Fruit fly (Drosophila melanogaster) whole organism, embryonic: Measurements from ENCODE around the gene CG44838.

Experiments used
- BEAF-32 ChIP-seq: fragments of 200-800 bp; sonication (Bioruptor generic); optimal IDR thresholded peaks from 3 replicates; lab custom pipeline; 2017; ENCODE audit warnings: missing biosample characterization, missing genetic modification characterization, mild to moderate bottlenecking, moderate library complexity, missing genetic modification reagents
- Bgb ChIP-seq: fragments of 200-800 bp; sonication (Bioruptor generic); IDR thresholded peaks from 2 replicates; pipeline ENCODE4 v1.3.6; 2022; ENCODE audit warnings: missing biosample characterization, missing genetic modification characterization; ENCODE audit not compliant: partially characterized antibody
- CG10147 ChIP-seq: fragments of 200-800 bp; sonication (Bioruptor generic); optimal IDR thresholded peaks from 2 replicates; lab custom pipeline; 2019; ENCODE audit warnings: missing biosample characterization, mild to moderate bottlenecking, missing genetic modification characterization, moderate library complexity
- CG10209 ChIP-seq: fragments of 200-800 bp; sonication (Bioruptor generic); optimal IDR thresholded peaks from 3 replicates; lab custom pipeline; 2017; ENCODE audit warnings: missing biosample characterization, mild to moderate bottlenecking, missing genetic modification characterization, missing genetic modification reagents
- CG10543 ChIP-seq: fragments of 200-800 bp; sonication (Bioruptor generic); optimal IDR thresholded peaks from 3 replicates; lab custom pipeline; 2017; ENCODE audit warnings: missing biosample characterization, mild to moderate bottlenecking, missing genetic modification characterization, moderate library complexity
- CG12769 ChIP-seq: fragments of 200-800 bp; sonication (Bioruptor generic); optimal IDR thresholded peaks from 2 replicates; lab custom pipeline; 2019; ENCODE audit warnings: missing biosample characterization, mild to moderate bottlenecking, missing genetic modification characterization, moderate library complexity
- CG13296 ChIP-seq: fragments of 200-800 bp; sonication (Bioruptor generic); optimal IDR thresholded peaks from 3 replicates; lab custom pipeline; 2018; ENCODE audit warnings: missing biosample characterization, mild to moderate bottlenecking, missing genetic modification characterization
- CG14014 ChIP-seq: fragments of 200-800 bp; sonication (Bioruptor generic); IDR thresholded peaks from 2 replicates; pipeline ENCODE4 v1.3.6; 2022; ENCODE audit warnings: missing biosample characterization, missing genetic modification characterization
- CG17328 ChIP-seq: fragments of 200-800 bp; sonication (Bioruptor generic); IDR thresholded peaks from 2 replicates; pipeline ENCODE4 v1.3.6; 2022; ENCODE audit warnings: missing biosample characterization, missing genetic modification characterization
- CG34376 ChIP-seq: fragments of 200-800 bp; sonication (Bioruptor generic); optimal IDR thresholded peaks from 2 replicates; lab custom pipeline; 2018; ENCODE audit warnings: missing biosample characterization, mild to moderate bottlenecking, missing genetic modification characterization
- CG4820 ChIP-seq: fragments of 200-800 bp; sonication (Bioruptor generic); optimal IDR thresholded peaks from 3 replicates; lab custom pipeline; 2016; ENCODE audit warnings: missing biosample characterization, missing genetic modification characterization
- CG6689 ChIP-seq: fragments of 200-800 bp; sonication (Bioruptor generic); IDR thresholded peaks from 2 replicates; pipeline ENCODE4 v1.3.6; 2022; ENCODE audit warnings: missing biosample characterization, missing genetic modification characterization
- CG8290 ChIP-seq, 3 experiments: fragments of 200-800 bp; sonication (Bioruptor generic); optimal IDR thresholded peaks; 2 replicates each; lab custom pipeline; 2016 to 2019; ENCODE audit warnings: missing biosample characterization in 3 of 3, missing genetic modification characterization in 3 of 3, mild to moderate bottlenecking in 2 of 3, moderate library complexity in 1 of 3
- CG9437 ChIP-seq: fragments of 200-800 bp; sonication (Bioruptor generic); optimal IDR thresholded peaks from 2 replicates; lab custom pipeline; 2018; ENCODE audit warnings: missing biosample characterization, mild to moderate bottlenecking, missing genetic modification characterization
- Dbx ChIP-seq: fragments of 200-800 bp; sonication (Bioruptor generic); IDR thresholded peaks from 3 replicates; pipeline ENCODE4 v1.3.6; 2022; ENCODE audit warnings: missing biosample characterization, missing genetic modification characterization
- Dip3 ChIP-seq: fragments of 200-800 bp; sonication (Bioruptor generic); optimal IDR thresholded peaks from 3 replicates; lab custom pipeline; 2016; ENCODE audit warnings: missing biosample characterization, missing genetic modification characterization
- Ets65A ChIP-seq: fragments of 200-800 bp; sonication (Bioruptor generic); peaks from one replicate; lab custom pipeline; 2016; ENCODE audit warnings: missing biosample characterization, missing genetic modification characterization
- Hr51 ChIP-seq, 2 experiments: fragments of 200-800 bp; sonication (Bioruptor generic); optimal IDR thresholded peaks; 2 replicates in 1 of 2; 3 replicates in 1 of 2; lab custom pipeline; 2016 to 2018; ENCODE audit warnings: missing biosample characterization in 2 of 2, missing genetic modification characterization in 2 of 2, mild to moderate bottlenecking in 1 of 2, moderate library complexity in 1 of 2
- MESR4 ChIP-seq: fragments of 200-800 bp; sonication (Bioruptor generic); optimal IDR thresholded peaks from 2 replicates; lab custom pipeline; 2018; ENCODE audit warnings: missing biosample characterization, mild to moderate bottlenecking, missing genetic modification characterization, moderate library complexity
- Max ChIP-seq: fragments of 200-800 bp; sonication (Bioruptor generic); optimal IDR thresholded peaks from 2 replicates; lab custom pipeline; 2016; ENCODE audit warnings: missing biosample characterization, mild to moderate bottlenecking, missing genetic modification characterization
- Med ChIP-seq: fragments of 200-800 bp; sonication (Bioruptor generic); peaks from one replicate; lab custom pipeline; 2016; ENCODE audit warnings: missing biosample characterization, missing genetic modification characterization, mild to moderate bottlenecking, inconsistent platforms, moderate library complexity
- Meics ChIP-seq: fragments of 200-800 bp; sonication (Bioruptor generic); optimal IDR thresholded peaks from 2 replicates; lab custom pipeline; 2017; ENCODE audit warnings: missing biosample characterization, mild to moderate bottlenecking, missing genetic modification characterization
- NFAT ChIP-seq: fragments of 200-800 bp; sonication (Bioruptor generic); IDR thresholded peaks from 2 replicates; pipeline ENCODE4 v1.3.6; 2022; ENCODE audit warnings: missing biosample characterization, missing genetic modification characterization
- Oli ChIP-seq: fragments of 200-800 bp; sonication (Bioruptor generic); optimal IDR thresholded peaks from 2 replicates; lab custom pipeline; 2018; ENCODE audit warnings: missing biosample characterization, mild to moderate bottlenecking, missing genetic modification characterization, moderate library complexity
- Pdp1 ChIP-seq, 2 experiments: fragments of 200-800 bp; sonication (Bioruptor generic); optimal IDR thresholded peaks; 3 replicates each; lab custom pipeline; 2016; ENCODE audit warnings: missing biosample characterization in 2 of 2, missing genetic modification characterization in 2 of 2, mild to moderate bottlenecking in 1 of 2, moderate library complexity in 1 of 2
- Rfx ChIP-seq: fragments of 200-800 bp; sonication (Bioruptor generic); IDR thresholded peaks from 2 replicates; pipeline ENCODE4 v1.3.6; 2022; ENCODE audit warnings: missing biosample characterization, missing genetic modification characterization
- Sin3A ChIP-seq: fragments of >200 bp; optimal IDR thresholded peaks from 2 replicates; lab custom pipeline; 2018
- Sry-δ ChIP-seq: fragments of 200-800 bp; sonication (Bioruptor generic); optimal IDR thresholded peaks from 2 replicates; lab custom pipeline; 2016; ENCODE audit warnings: missing biosample characterization, missing genetic modification characterization
- abd-A ChIP-seq: fragments of 200-800 bp; sonication (Bioruptor generic); optimal IDR thresholded peaks from 3 replicates; lab custom pipeline; 2019; ENCODE audit warnings: missing biosample characterization, mild to moderate bottlenecking, missing genetic modification characterization, moderate library complexity
- bigmax ChIP-seq: fragments of 200-800 bp; sonication (Bioruptor generic); optimal IDR thresholded peaks from 2 replicates; lab custom pipeline; 2018; ENCODE audit warnings: missing biosample characterization, mild to moderate bottlenecking, missing genetic modification characterization
- crp ChIP-seq, 2 experiments: fragments of 200-800 bp; sonication (Bioruptor generic); optimal IDR thresholded peaks; 2 replicates in 1 of 2; 3 replicates in 1 of 2; lab custom pipeline; 2017; ENCODE audit warnings: missing biosample characterization in 2 of 2, missing genetic modification characterization in 2 of 2, mild to moderate bottlenecking in 1 of 2, moderate library complexity in 1 of 2
- danr ChIP-seq: fragments of 200-800 bp; sonication (Bioruptor generic); IDR thresholded peaks from 2 replicates; pipeline ENCODE4 v1.3.6; 2022; ENCODE audit warnings: missing biosample characterization, missing genetic modification characterization
- dmrt99B ChIP-seq: fragments of 200-800 bp; sonication (Bioruptor generic); optimal IDR thresholded peaks from 2 replicates; lab custom pipeline; 2018; ENCODE audit warnings: missing biosample characterization, mild to moderate bottlenecking, missing genetic modification characterization, moderate library complexity
- ewg ChIP-seq: fragments of 200-800 bp; sonication (Bioruptor generic); optimal IDR thresholded peaks from 3 replicates; lab custom pipeline; 2017; ENCODE audit warnings: mild to moderate bottlenecking, missing biosample characterization, missing genetic modification reagents, missing genetic modification characterization
- grn ChIP-seq: fragments of 200-800 bp; sonication (Bioruptor generic); optimal IDR thresholded peaks from 3 replicates; lab custom pipeline; 2017; ENCODE audit warnings: missing biosample characterization, missing genetic modification characterization
- hb ChIP-seq: fragments of 200-800 bp; sonication (Bioruptor generic); IDR thresholded peaks from 3 replicates; pipeline ENCODE4 v1.3.6; 2022; ENCODE audit warnings: missing biosample characterization, missing genetic modification characterization; ENCODE audit not compliant: partially characterized antibody
- hbn ChIP-seq: fragments of 200-800 bp; sonication (Bioruptor generic); IDR thresholded peaks from 2 replicates; pipeline ENCODE4 v1.3.6; 2022; ENCODE audit warnings: missing biosample characterization, missing genetic modification characterization; ENCODE audit not compliant: partially characterized antibody
- mirr ChIP-seq: fragments of 200-800 bp; sonication (Bioruptor generic); optimal IDR thresholded peaks from 3 replicates; lab custom pipeline; 2018; ENCODE audit warnings: missing biosample characterization, mild to moderate bottlenecking, missing genetic modification characterization
- nau ChIP-seq: fragments of 200-800 bp; sonication (Bioruptor generic); optimal IDR thresholded peaks from 3 replicates; lab custom pipeline; 2017; ENCODE audit warnings: missing biosample characterization, mild to moderate bottlenecking, missing genetic modification characterization, missing genetic modification reagents
- prd ChIP-seq, 3 experiments: fragments of >200 bp in 2 of 3; fragments of 200-800 bp in 1 of 3; sonication (Bioruptor generic) in 1 of 3; optimal IDR thresholded peaks in 2 of 3; IDR thresholded peaks in 1 of 3; 2 replicates in 2 of 3; 3 replicates in 1 of 3; pipeline versions ENCODE4 v1.3.6 to Lab custom; 2017 to 2022; ENCODE audit warnings: missing biosample characterization in 1 of 3, missing genetic modification characterization in 1 of 3
- pzg ChIP-seq: fragments of 200-800 bp; sonication (Bioruptor generic); optimal IDR thresholded peaks from 3 replicates; lab custom pipeline; 2018; ENCODE audit warnings: missing biosample characterization, mild to moderate bottlenecking, missing genetic modification characterization, moderate library complexity
- sob ChIP-seq: fragments of 200-800 bp; sonication (Bioruptor generic); IDR thresholded peaks from 2 replicates; pipeline ENCODE4 v1.3.6; 2022; ENCODE audit warnings: missing biosample characterization, missing genetic modification characterization
- sug ChIP-seq: fragments of 200-800 bp; optimal IDR thresholded peaks from 2 replicates; lab custom pipeline; 2019; ENCODE audit warnings: missing biosample characterization, mild to moderate bottlenecking, missing genetic modification characterization, moderate library complexity
- zf30C ChIP-seq: fragments of 200-800 bp; sonication (Bioruptor generic); optimal IDR thresholded peaks from 3 replicates; lab custom pipeline; 2018; ENCODE audit warnings: missing biosample characterization, mild to moderate bottlenecking, missing genetic modification characterization

Gene CG44838

DNA sequence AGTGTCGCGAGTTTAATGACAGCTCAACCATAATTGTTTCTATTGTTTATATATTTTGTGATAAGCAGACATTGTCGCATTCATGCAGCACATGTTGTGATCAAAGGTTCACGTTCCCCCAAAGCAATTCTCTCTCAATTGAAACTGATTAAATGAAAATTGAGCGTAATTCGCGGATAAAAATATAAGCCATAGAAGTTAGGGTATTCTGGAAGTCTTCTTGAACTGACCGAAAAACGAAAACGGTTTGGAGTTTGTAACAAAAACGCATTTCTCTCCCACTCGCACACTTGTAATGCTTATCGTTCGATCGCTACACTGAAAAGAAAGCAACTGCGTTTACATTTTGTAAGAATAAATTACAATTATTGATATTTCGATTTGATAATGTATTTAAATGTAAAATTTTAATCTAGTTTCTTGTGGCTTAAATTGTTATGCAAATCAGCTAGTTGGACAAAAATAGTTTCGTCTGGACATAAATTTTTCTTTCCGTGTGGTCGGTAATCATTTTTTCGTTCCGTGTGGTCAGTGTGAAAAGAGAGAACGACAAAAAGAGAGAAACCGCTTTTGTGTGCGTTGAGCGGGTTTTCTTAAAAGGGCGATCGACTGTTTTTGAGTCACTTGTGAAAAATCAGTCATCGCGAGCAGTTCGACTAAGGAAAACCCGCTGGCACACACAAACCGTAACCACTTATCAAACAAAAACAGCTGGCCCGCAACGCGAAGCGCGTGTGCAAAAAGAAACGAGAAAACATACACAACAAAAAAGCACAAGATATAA is 38.0 kb upstream of the CG44838 start, which contains the start of gene aay (continued):
- peak; percentile 99 for TF ChIP-seq CG10209 (GFP tag; lab: Kevin White, UChicago)
- peak; percentile 99 for TF ChIP-seq CG13296
- peak; percentile 99 for TF ChIP-seq Oli (tag; lab: Kevin White, UChicago)
- peak; percentile 99 for TF ChIP-seq Rfx (GFP tag; lab: Robert Waterston, UW)
- TF ChIP-seq danr = peak; percentile 97
- peak; percentile 100 for TF ChIP-seq dmrt99B (tag; lab: Kevin White, UChicago)
- TF ChIP-seq Max = peak; percentile 99
- TF ChIP-seq NFAT (GFP tag; lab: Robert Waterston, UW) = peak; percentile 92
- peak; percentile 97 for TF ChIP-seq CG14014
- peak; percentile 99 for TF ChIP-seq CG10147 (GFP tag; lab: Kevin White, UChicago)
- TF ChIP-seq Sin3A (lab: Kevin White, UChicago) = no peak
- TF ChIP-seq hbn (GFP tag; lab: Robert Waterston, UW) = no peak
- no peak for TF ChIP-seq hb (GFP tag; lab: Robert Waterston, UW)
- TF ChIP-seq Meics = peak; percentile 98
- peak; percentile 99 for TF ChIP-seq sob (GFP tag; lab: Robert Waterston, UW)
- peak; percentile 98 for TF ChIP-seq CG6689 (GFP tag; lab: Robert Waterston, UW)

DNA sequence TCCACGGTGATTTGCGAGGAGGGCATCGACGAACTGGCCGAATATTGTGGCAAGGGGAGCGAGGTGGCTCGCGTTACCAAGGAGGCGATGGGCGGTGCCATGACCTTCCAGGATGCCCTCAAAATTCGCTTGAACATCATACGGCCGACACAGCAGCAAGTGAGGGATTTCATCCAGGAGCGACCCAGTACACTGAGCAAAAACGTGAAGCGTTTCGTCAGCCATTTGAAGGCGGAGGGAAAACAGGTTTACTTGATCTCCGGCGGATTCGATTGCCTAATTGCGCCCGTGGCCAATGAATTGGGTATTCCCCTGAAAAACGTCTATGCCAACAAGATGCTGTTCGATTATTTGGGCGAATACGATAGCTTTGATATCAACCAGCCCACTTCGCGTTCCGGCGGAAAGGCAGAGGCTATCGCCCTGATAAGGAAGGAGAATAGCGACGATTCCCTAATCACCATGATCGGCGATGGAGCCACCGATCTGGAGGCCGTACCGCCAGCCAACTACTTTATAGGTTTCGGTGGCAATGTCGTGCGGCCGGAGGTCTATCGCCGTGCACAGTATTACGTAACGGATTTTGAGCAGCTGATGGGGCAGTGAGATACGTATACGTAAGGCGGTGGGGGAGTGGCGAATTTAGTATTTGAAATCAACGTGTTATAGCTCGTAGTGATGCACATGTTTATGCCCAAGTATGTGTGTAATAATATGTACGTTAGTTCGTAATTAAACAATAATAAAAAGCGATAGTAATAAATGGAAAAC is 36.9 kb upstream of the CG44838 start:
- TF ChIP-seq abd-A (tag; lab: Kevin White, UChicago) (peak; percentile 4), Sry-δ (no peak), CG10543 (GFP tag; lab: Kevin White, UChicago) (peak; percentile 35), Dip3 (GFP tag; lab: Kevin White, UChicago) (no peak), sug (tag; lab: Kevin White, UChicago) (peak; percentile 79), Ets65A (GFP tag; lab: Kevin White, UChicago) (peak; percentile 66), CG8290 (GFP tag; optimal IDR thresholded peaks at IDR 0.05; lab: Kevin White, UChicago) (no peak), CG8290 (tag; optimal IDR thresholded peaks at IDR 0.05; lab: Kevin White, UChicago) (peak in 1 of 2 experiments; percentile 26), CG9437 (GFP tag; lab: Kevin White, UChicago) (peak; percentile 98), CG34376 (GFP tag; lab: Kevin White, UChicago) (peak; percentile 57), MESR4 (GFP tag; lab: Kevin White, UChicago) (peak; percentile 38), CG4820 (GFP tag; lab: Kevin White, UChicago) (no peak), zf30C (GFP tag; lab: Kevin White, UChicago) (peak; percentile 38), CG17328 (no peak), Dbx (GFP tag; lab: Robert Waterston, UW) (peak; percentile 9; the same call in 1 of the 3 replicates), mirr (GFP tag; lab: Kevin White, UChicago) (peak; percentile 37), ewg (GFP tag; lab: Kevin White, UChicago) (no peak), CG12769 (tag; lab: Kevin White, UChicago) (peak; percentile 7), bigmax (GFP tag; lab: Kevin White, UChicago) (no peak), grn (GFP tag; lab: Kevin White, UChicago) (peak; percentile 85), Hr51 (GFP tag; optimal IDR thresholded peaks at IDR 0.05; lab: Kevin White, UChicago) (peak in 1 of 2 experiments; percentile 0), prd (optimal IDR thresholded peaks at IDR 0.05; lab: Kevin White, UChicago) (no peak), prd (GFP tag; IDR thresholded peaks at IDR 0.05; lab: Robert Waterston, UW) (0 out of 3 replicates have a peak, but pooled peaks have one; percentile 19), nau (no peak), crp (GFP tag; optimal IDR thresholded peaks at IDR 0.05; lab: Kevin White, UChicago) (peak in 1 of 2 experiments; percentile 53), Bgb (GFP tag; lab: Robert Waterston, UW) (0 out of 2 replicates have a peak, but pooled peaks have one; percentile 20), pzg (GFP tag; lab: Kevin White, UChicago) (peak; percentile 4), Pdp1 (GFP tag; optimal IDR thresholded peaks at IDR 0.05; lab: Kevin White, UChicago) (peak in 1 of 2 experiments; percentile 99), BEAF-32 (GFP tag; lab: Kevin White, UChicago) (peak; percentile 8), Med (GFP tag; lab: Kevin White, UChicago) (peak; percentile 69)
